Worm (Caenorhabditis elegans) whole organism, late embryonic: Measurements from ENCODE around the gene F58H1.8.
A peak's percentile ranks its signal among the peaks of the same experiment; 100 is the strongest.

Source experiments
- ceh-48 ChIP-seq: sonication (generic microtip); optimal IDR thresholded peaks from 2 replicates; lab custom pipeline; 2016; ENCODE audit warnings: missing genetic modification characterization, inconsistent platforms, missing compliant biosample characterization
- elt-2 ChIP-seq: sonication (generic microtip); optimal IDR thresholded peaks from 2 replicates; lab custom pipeline; 2016; ENCODE audit warnings: missing genetic modification reagents, missing genetic modification characterization, missing compliant biosample characterization
- elt-4 ChIP-seq: sonication (generic microtip); optimal IDR thresholded peaks from 2 replicates; lab custom pipeline; 2016; ENCODE audit warnings: missing genetic modification characterization, missing compliant biosample characterization
- lin-11 ChIP-seq: fragments of 200-800 bp; sonication (Bioruptor generic); optimal IDR thresholded peaks from 2 replicates; lab custom pipeline; 2018; ENCODE audit warnings: mild to moderate bottlenecking, missing genetic modification characterization, missing compliant biosample characterization
- pag-3 ChIP-seq: sonication (generic microtip); optimal IDR thresholded peaks from 2 replicates; lab custom pipeline; 2016; ENCODE audit warnings: missing compliant biosample characterization, missing genetic modification characterization, borderline replicate concordance
- rnt-1 ChIP-seq: sonication (generic microtip); optimal IDR thresholded peaks from 2 replicates; lab custom pipeline; 2016; ENCODE audit warnings: missing genetic modification characterization, missing compliant biosample characterization
- tbx-2 ChIP-seq: sonication (generic microtip); optimal IDR thresholded peaks from 2 replicates; lab custom pipeline; 2016; ENCODE audit warnings: missing genetic modification characterization, missing compliant biosample characterization
- unc-3 ChIP-seq, 2 experiments: fragments of 200-800 bp in 1 of 2; sonication (Bioruptor generic) in 1 of 2; sonication (generic microtip) in 1 of 2; conservative IDR thresholded peaks in 1 of 2; optimal IDR thresholded peaks in 1 of 2; 2 replicates each; pipeline versions ENCODE4 v1.3.6 to Lab custom; 2016 to 2022; ENCODE audit warnings: missing compliant biosample characterization in 2 of 2, missing genetic modification characterization in 2 of 2, missing genetic modification reagents in 1 of 2
- unc-42 ChIP-seq: sonication (generic microtip); optimal IDR thresholded peaks from 2 replicates; lab custom pipeline; 2016; ENCODE audit warnings: missing genotype, missing genetic modification characterization, missing compliant biosample characterization
- unc-55 ChIP-seq: sonication (generic microtip); optimal IDR thresholded peaks from 2 replicates; lab custom pipeline; 2017; ENCODE audit warnings: missing biosample characterization, missing genetic modification reagents, missing genetic modification characterization
- unc-86 ChIP-seq: sonication (generic microtip); optimal IDR thresholded peaks from 2 replicates; lab custom pipeline; 2016; ENCODE audit warnings: missing genetic modification characterization, missing compliant biosample characterization

ce11 chrV:11896322-11896898 is 38.5 kb upstream of the F58H1.8 start:
- peak; percentile 39 for TF ChIP-seq tbx-2 (tag; lab: Kevin White, UChicago)
- TF ChIP-seq elt-2: no peak
- TF ChIP-seq elt-4: no peak
- TF ChIP-seq rnt-1 (tag; lab: Kevin White, UChicago): no peak
- no peak for TF ChIP-seq unc-3 (GFP tag; conservative IDR thresholded peaks at IDR 0.05; lab: Robert Waterston, UW)
- no peak for TF ChIP-seq unc-3 (tag; optimal IDR thresholded peaks at IDR 0.05; lab: Kevin White, UChicago)
- no peak for TF ChIP-seq ceh-48
- no peak for TF ChIP-seq unc-55 (GFP tag; lab: Kevin White, UChicago)
- no peak for TF ChIP-seq lin-11 (tag; lab: Kevin White, UChicago)
- TF ChIP-seq unc-86 (tag; lab: Kevin White, UChicago): no peak
- TF ChIP-seq unc-42: no peak
- no peak for TF ChIP-seq pag-3 (tag; lab: Kevin White, UChicago)
